Fruit fly (Drosophila melanogaster) whole organism: ENCODE results near the gene CG42238.

Source experiments
- CG8478 ChIP-seq: fragments of >200 bp; optimal IDR thresholded peaks from 2 replicates; lab custom pipeline; 2018; ENCODE audit warnings: inconsistent platforms
- Dll ChIP-seq: fragments of >200 bp; optimal IDR thresholded peaks from 2 replicates; lab custom pipeline; 2017
- EcR ChIP-seq, 2 experiments: fragments of >200 bp; optimal IDR thresholded peaks; 2 replicates each; lab custom pipeline; 2017; ENCODE audit warnings: missing biosample characterization in 2 of 2, missing genetic modification characterization in 2 of 2, missing genetic modification reagents in 2 of 2
- pan ChIP-seq: fragments of >200 bp; optimal IDR thresholded peaks from 2 replicates; lab custom pipeline; 2017
- psq ChIP-seq: fragments of >200 bp; optimal IDR thresholded peaks from 2 replicates; lab custom pipeline; 2017
- usp ChIP-seq: fragments of >200 bp; optimal IDR thresholded peaks from 2 replicates; lab custom pipeline; 2017; ENCODE audit warnings: missing biosample characterization, missing genetic modification characterization, mixed read lengths

Gene CG42238

DNA sequence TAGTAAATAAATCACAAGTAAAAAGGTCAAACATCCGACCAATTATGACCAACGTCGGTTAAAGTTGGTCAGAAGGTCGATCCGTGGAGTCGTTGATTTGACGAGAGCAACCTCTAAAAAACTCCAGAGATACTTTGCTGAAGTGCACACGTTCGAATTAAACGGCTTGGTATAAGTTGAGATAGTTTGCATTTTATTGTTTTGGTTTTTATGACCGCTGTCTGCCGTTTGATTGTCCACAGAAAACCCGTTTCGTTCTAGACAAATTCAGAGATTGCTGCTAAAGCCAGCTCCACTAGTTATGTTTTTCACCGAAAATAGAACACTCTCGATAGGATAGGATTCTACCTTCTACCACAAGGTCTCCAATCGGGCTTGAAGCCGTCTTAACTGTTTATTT lies 21.9 kb upstream of the CG42238 start:
- TF ChIP-seq CG8478 (no peak), psq (lab: Kevin White, UChicago) (no peak), Dll (lab: Kevin White, UChicago) (no peak), usp (no peak), EcR (GFP tag; optimal IDR thresholded peaks at IDR 0.05; lab: Kevin White, UChicago) (no peak), pan (no peak)

dm6 chr2L:21073300-21073699 lies 21.3 kb upstream of the CG42238 start:
- no peak for TF ChIP-seq CG8478

DNA sequence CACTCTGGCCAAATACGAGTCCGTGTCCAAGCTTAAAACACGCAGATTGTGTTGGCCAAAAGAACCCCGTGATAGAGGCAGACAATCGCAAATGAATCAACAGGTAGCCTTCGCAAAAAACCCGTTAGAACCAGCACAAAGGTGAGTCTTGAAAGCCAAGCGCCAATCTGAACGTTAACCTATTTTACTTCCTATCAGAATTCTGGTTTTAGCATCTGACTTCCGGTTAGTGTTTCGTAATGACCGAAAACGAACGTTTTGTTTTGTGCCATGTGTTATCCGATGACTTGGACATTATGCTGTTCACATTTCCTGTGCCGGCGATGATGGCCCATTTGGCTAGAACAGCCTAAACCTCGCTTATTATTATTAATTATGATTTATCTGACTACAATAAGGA lies 20.4 kb upstream of the CG42238 start:
- no peak for TF ChIP-seq EcR (GFP tag; optimal IDR thresholded peaks at IDR 0.05; lab: Kevin White, UChicago)
- no peak for TF ChIP-seq usp
- no peak for TF ChIP-seq CG8478
- no peak for TF ChIP-seq pan
- TF ChIP-seq psq (lab: Kevin White, UChicago): no peak
- no peak for TF ChIP-seq Dll (lab: Kevin White, UChicago)

DNA sequence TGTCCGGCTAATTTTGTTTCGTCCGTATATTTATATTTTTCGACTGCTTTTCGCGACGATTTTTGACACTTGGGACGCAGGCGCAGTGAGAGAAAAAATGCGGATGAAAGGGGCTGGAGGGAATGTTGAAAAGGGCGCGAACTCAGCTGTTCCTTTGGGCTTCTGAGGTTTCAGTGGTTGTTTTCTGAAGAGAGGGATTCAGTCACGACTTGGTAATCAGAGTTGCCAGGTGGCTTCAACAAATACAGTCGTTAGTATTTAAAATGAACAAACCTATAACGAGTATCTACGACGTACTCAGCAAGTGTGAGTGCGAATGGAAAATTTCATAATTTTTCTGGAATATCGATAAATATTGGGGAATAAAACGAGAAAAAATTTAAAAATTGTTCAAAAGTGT lies 19.5 kb upstream of the CG42238 start, which contains the start of gene CG9265:
TSS of gene CG9265 (minus strand) at position 68 of the 400 bp plus-strand sequence.
- TF ChIP-seq CG8478: no peak
- TF ChIP-seq EcR (GFP tag; optimal IDR thresholded peaks at IDR 0.05; lab: Kevin White, UChicago): no peak
- TF ChIP-seq psq (lab: Kevin White, UChicago): no peak
- no peak for TF ChIP-seq pan
- no peak for TF ChIP-seq usp
- TF ChIP-seq Dll (lab: Kevin White, UChicago): no peak

DNA sequence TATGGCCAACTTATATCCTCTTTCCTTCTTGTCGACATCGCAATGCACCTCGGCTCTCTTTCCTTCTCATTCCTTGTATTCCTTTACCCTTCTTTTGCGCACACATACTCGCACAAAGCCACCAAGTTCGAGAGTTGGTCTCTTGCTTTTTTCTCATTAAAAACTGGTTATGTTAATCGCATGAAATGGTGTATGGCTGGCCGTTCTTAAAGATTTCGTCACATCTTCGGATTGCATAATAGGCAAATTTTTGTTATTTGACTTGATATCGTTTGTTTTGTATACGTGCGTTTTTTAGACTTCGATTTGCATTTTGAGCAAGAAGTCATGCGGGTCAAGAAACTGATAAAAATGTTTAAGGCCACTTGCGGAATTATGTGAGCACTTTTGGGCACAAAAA lies 18.9 kb upstream of the CG42238 start:
- TF ChIP-seq CG8478: no peak
- no peak for TF ChIP-seq pan
- no peak for TF ChIP-seq psq (lab: Kevin White, UChicago)
- TF ChIP-seq usp: no peak

dm6 chr2L:21069776-21070175 lies 17.8 kb upstream of the CG42238 start:
- no peak for TF ChIP-seq usp
- TF ChIP-seq psq (lab: Kevin White, UChicago): no peak
- no peak for TF ChIP-seq EcR (GFP tag; optimal IDR thresholded peaks at IDR 0.05; lab: Kevin White, UChicago)
- no peak for TF ChIP-seq pan
- TF ChIP-seq Dll (lab: Kevin White, UChicago): no peak
- TF ChIP-seq CG8478: no peak

DNA sequence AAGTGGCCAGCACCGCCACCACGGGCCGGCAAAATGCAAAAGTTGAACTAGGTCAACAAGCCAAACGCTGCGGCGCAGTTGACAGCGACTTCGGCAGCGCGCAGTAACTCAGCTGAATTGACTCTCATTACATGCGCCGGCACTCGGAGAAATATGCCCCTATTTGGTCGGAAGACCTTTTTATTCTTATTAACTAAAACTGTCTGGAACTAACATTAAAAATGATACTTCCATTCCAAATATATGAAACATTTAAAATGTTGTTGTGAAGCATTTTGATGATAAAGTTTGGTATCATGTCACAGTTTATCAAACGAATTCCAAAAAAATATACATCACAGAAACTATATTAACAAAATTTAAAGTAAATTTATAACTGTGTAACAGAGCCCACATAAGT lies 15.2 kb upstream of the CG42238 start:
- no peak for TF ChIP-seq psq (lab: Kevin White, UChicago)

DNA sequence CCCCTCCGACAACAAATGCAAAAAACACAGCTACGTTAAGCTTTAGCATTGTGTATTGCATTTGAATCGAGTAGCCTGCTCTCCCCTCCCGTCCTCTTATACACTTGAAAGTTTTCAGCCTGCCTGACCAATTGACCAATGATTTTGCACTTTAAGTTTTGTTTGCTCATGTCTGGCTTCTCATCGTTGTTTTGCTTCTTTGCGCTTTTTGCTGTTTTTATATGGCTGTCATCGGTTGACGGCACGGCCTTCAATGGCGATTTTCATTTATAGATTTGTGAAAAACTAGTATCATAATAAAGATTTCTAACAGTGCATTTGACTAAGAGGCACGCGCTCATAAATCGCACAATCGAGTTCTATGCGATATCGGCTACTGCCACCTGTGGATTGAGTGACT lies 13.9 kb upstream of the CG42238 start:
- TF ChIP-seq EcR (GFP tag; optimal IDR thresholded peaks at IDR 0.05; lab: Kevin White, UChicago) (no peak), CG8478 (no peak), pan (no peak), Dll (lab: Kevin White, UChicago) (no peak), psq (lab: Kevin White, UChicago) (no peak), usp (no peak)

dm6 chr2L:21062611-21063010 lies 10.6 kb upstream of the CG42238 start:
- TF ChIP-seq usp (no peak), Dll (lab: Kevin White, UChicago) (no peak), CG8478 (no peak), psq (lab: Kevin White, UChicago) (no peak), EcR (GFP tag; optimal IDR thresholded peaks at IDR 0.05; lab: Kevin White, UChicago) (no peak)

dm6 chr2L:21061591-21061990 lies 9.6 kb upstream of the CG42238 start:
- TF ChIP-seq CG8478 (no peak), psq (lab: Kevin White, UChicago) (no peak), Dll (lab: Kevin White, UChicago) (no peak), EcR (GFP tag; optimal IDR thresholded peaks at IDR 0.05; lab: Kevin White, UChicago) (no peak)

DNA sequence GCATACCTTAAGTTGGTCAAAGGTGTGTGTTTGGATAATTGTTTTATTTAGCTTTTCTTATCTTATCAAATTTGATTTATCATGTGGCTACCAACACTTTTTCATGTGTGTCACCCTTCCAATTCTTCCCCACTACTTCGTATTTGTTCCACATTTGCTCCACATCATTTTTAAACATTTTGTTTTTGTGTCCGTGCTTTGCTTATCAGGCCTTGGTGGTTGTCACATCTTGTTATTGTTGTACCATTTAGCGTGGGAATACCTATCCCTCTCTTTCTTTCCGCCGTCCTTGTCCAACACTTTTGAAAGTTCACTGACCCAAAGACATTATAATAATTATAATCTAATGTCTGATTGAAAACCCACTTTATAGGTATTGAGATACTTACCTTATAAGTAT lies 1.7 kb upstream of the CG42238 start:
- TF ChIP-seq Dll (lab: Kevin White, UChicago) (no peak), pan (no peak), usp (no peak)

DNA sequence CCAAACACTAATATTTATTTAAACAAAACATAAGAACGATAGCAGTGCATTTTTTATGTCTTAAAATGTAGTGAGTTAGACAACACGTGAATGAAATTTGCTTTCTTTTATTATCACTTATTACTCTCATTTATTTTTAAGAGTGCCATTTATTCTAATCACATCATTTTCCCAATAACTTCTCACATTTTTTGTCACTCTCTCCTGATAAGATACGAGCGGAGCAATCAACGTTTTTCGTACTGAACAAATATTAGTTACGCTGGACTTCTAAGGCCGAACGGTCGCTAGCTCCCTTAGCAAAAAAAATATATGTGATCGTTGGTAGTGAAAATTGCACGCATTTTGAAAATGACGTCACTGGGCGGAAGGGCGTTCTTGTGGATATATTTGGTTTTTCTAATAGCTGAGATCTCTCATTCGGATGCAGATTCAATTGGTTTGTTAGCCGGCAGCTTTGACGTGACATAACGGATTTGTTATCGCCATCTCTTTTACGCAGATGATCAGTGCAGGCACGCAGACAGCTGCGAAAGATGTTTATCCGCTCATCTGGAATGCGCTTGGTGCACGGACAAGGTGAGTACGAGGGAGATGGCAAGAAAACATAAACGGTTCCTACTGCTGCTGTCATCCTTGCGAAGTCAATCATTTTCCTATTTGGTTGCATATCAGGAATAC lies 959 bp upstream of the CG42238 start, which contains the start of gene Itgbn:
TSS of gene Itgbn (plus strand) at position 251 of the 681 bp plus-strand sequence.
- TF ChIP-seq CG8478 (no peak), pan (no peak), EcR (GFP tag; optimal IDR thresholded peaks at IDR 0.05; lab: Kevin White, UChicago) (no peak), psq (lab: Kevin White, UChicago) (no peak), usp (no peak), Dll (lab: Kevin White, UChicago) (no peak)

- no peak for TF ChIP-seq EcR (GFP tag; optimal IDR thresholded peaks at IDR 0.05; lab: Kevin White, UChicago)
- no peak for TF ChIP-seq usp
- no peak for TF ChIP-seq psq (lab: Kevin White, UChicago)
- no peak for TF ChIP-seq pan
- no peak for TF ChIP-seq CG8478
- TF ChIP-seq Dll (lab: Kevin White, UChicago): no peak
These were observed 11.2 kb downstream of the CG42238 start for dm6 chr2L:21040719-21041118.

- TF ChIP-seq usp: no peak
- no peak for TF ChIP-seq psq (lab: Kevin White, UChicago)
These were observed 12.3 kb downstream of the CG42238 start for dm6 chr2L:21039569-21040159.
